Fruit fly (Drosophila melanogaster) whole organism, embryonic: ENCODE results near the gene CG9372.
A peak's percentile ranks its signal among the peaks of the same experiment; 100 is the strongest.

ENCODE experiments used
- Antp ChIP-seq: fragments of 200-800 bp; sonication (Bioruptor generic); optimal IDR thresholded peaks from 3 replicates; lab custom pipeline; 2016; ENCODE audit warnings: missing biosample characterization, missing genetic modification characterization
- B-H1 ChIP-seq: fragments of 200-800 bp; sonication (Bioruptor generic); IDR thresholded peaks from 3 replicates; pipeline ENCODE4 v1.3.6; 2022; ENCODE audit warnings: missing biosample characterization, missing genetic modification characterization
- Bteb2 ChIP-seq: fragments of 200-800 bp; sonication (Bioruptor generic); optimal IDR thresholded peaks from 2 replicates; lab custom pipeline; 2016; ENCODE audit warnings: missing biosample characterization, missing genetic modification characterization
- CG10209 ChIP-seq: fragments of 200-800 bp; sonication (Bioruptor generic); optimal IDR thresholded peaks from 3 replicates; lab custom pipeline; 2017; ENCODE audit warnings: missing biosample characterization, mild to moderate bottlenecking, missing genetic modification characterization, missing genetic modification reagents
- CG10366 ChIP-seq: fragments of 200-800 bp; sonication (Bioruptor generic); IDR thresholded peaks from 2 replicates; pipeline ENCODE4 v1.3.6; 2022; ENCODE audit warnings: missing biosample characterization, missing genetic modification characterization
- CG11456 ChIP-seq: fragments of 200-800 bp; sonication (Bioruptor generic); IDR thresholded peaks from 3 replicates; pipeline ENCODE4 v1.3.6; 2022; ENCODE audit warnings: missing biosample characterization, missing genetic modification characterization
- CG11695 ChIP-seq: fragments of 200-800 bp; sonication (Bioruptor generic); IDR thresholded peaks from 3 replicates; pipeline ENCODE4 v1.3.6; 2022; ENCODE audit warnings: missing biosample characterization, missing genetic modification characterization
- CG15073 ChIP-seq: fragments of 200-800 bp; sonication (Bioruptor generic); optimal IDR thresholded peaks from 2 replicates; lab custom pipeline; 2016; ENCODE audit warnings: missing biosample characterization, missing genetic modification characterization
- CG1529 ChIP-seq: fragments of 200-800 bp; sonication (Bioruptor generic); optimal IDR thresholded peaks from 3 replicates; lab custom pipeline; 2018; ENCODE audit warnings: missing biosample characterization, missing genetic modification characterization
- CG15479 ChIP-seq: fragments of 200-800 bp; sonication (Bioruptor generic); optimal IDR thresholded peaks from 3 replicates; lab custom pipeline; 2019; ENCODE audit warnings: missing biosample characterization, mild to moderate bottlenecking, missing genetic modification characterization, moderate library complexity
- CG17829 ChIP-seq: fragments of 200-800 bp; optimal IDR thresholded peaks from 2 replicates; lab custom pipeline; 2019; ENCODE audit warnings: missing biosample characterization, mild to moderate bottlenecking, missing genetic modification characterization, moderate library complexity
- CG18764 ChIP-seq: fragments of 200-800 bp; sonication (Bioruptor generic); optimal IDR thresholded peaks from 3 replicates; lab custom pipeline; 2016; ENCODE audit warnings: missing biosample characterization, missing genetic modification characterization
- CG2116 ChIP-seq: fragments of 200-800 bp; sonication (Bioruptor generic); optimal IDR thresholded peaks from 3 replicates; lab custom pipeline; 2018; ENCODE audit warnings: missing biosample characterization, mild to moderate bottlenecking, missing genetic modification characterization
- CG2202 ChIP-seq: fragments of 200-800 bp; sonication (Bioruptor generic); optimal IDR thresholded peaks from 2 replicates; lab custom pipeline; 2018; ENCODE audit warnings: missing biosample characterization, mild to moderate bottlenecking, missing genetic modification characterization
- CG3065 ChIP-seq: fragments of 200-800 bp; sonication (Bioruptor generic); optimal IDR thresholded peaks from 2 replicates; lab custom pipeline; 2016; ENCODE audit warnings: missing biosample characterization, missing genetic modification characterization
- CG31365 ChIP-seq: fragments of 200-800 bp; sonication (Bioruptor generic); optimal IDR thresholded peaks from 2 replicates; lab custom pipeline; 2018; ENCODE audit warnings: missing biosample characterization, mild to moderate bottlenecking, missing genetic modification characterization
- CG33213 ChIP-seq: fragments of 200-800 bp; sonication (Bioruptor generic); optimal IDR thresholded peaks from 3 replicates; lab custom pipeline; 2016; ENCODE audit warnings: missing biosample characterization, missing genetic modification characterization
- CG3407 ChIP-seq: fragments of 200-800 bp; sonication (Bioruptor generic); optimal IDR thresholded peaks from 2 replicates; lab custom pipeline; 2018; ENCODE audit warnings: missing biosample characterization, mild to moderate bottlenecking, missing genetic modification characterization
- CG4820 ChIP-seq: fragments of 200-800 bp; sonication (Bioruptor generic); optimal IDR thresholded peaks from 3 replicates; lab custom pipeline; 2016; ENCODE audit warnings: missing biosample characterization, missing genetic modification characterization
- CG4854 ChIP-seq: fragments of 200-800 bp; sonication (Bioruptor generic); optimal IDR thresholded peaks from 2 replicates; lab custom pipeline; 2016; ENCODE audit warnings: missing biosample characterization, missing genetic modification characterization, inconsistent platforms
- CG5180 ChIP-seq: fragments of 200-800 bp; sonication (Bioruptor generic); optimal IDR thresholded peaks from 3 replicates; lab custom pipeline; 2017; ENCODE audit warnings: missing biosample characterization, missing genetic modification characterization, mild to moderate bottlenecking, moderate library complexity, missing genetic modification reagents
- CG6654 ChIP-seq: fragments of 200-800 bp; sonication (Bioruptor generic); optimal IDR thresholded peaks from 2 replicates; lab custom pipeline; 2017; ENCODE audit warnings: missing biosample characterization, mild to moderate bottlenecking, missing genetic modification characterization
- CG8944 ChIP-seq: fragments of 200-800 bp; sonication (Bioruptor generic); optimal IDR thresholded peaks from 3 replicates; lab custom pipeline; 2016; ENCODE audit warnings: missing biosample characterization, missing genetic modification characterization
- CG9727 ChIP-seq: fragments of 200-800 bp; sonication (Bioruptor generic); optimal IDR thresholded peaks from 3 replicates; lab custom pipeline; 2017; ENCODE audit warnings: missing biosample characterization, mild to moderate bottlenecking, missing genetic modification characterization
- CG9797 ChIP-seq: fragments of 200-800 bp; sonication (Bioruptor generic); optimal IDR thresholded peaks from 3 replicates; lab custom pipeline; 2018; ENCODE audit warnings: missing biosample characterization, mild to moderate bottlenecking, missing genetic modification characterization
- CTCF ChIP-seq: fragments of 200-800 bp; sonication (Bioruptor generic); optimal IDR thresholded peaks from 2 replicates; lab custom pipeline; 2017; ENCODE audit warnings: missing biosample characterization, mild to moderate bottlenecking, missing genetic modification characterization, moderate library complexity
- Camta ChIP-seq: fragments of 200-800 bp; sonication (Bioruptor generic); optimal IDR thresholded peaks from 2 replicates; lab custom pipeline; 2016; ENCODE audit warnings: missing biosample characterization, missing genetic modification characterization
- Chrac-16 ChIP-seq: fragments of 200-800 bp; sonication (Bioruptor generic); optimal IDR thresholded peaks from 3 replicates; lab custom pipeline; 2016; ENCODE audit warnings: missing biosample characterization, missing genetic modification characterization
- Deaf1 ChIP-seq: fragments of 200-800 bp; optimal IDR thresholded peaks from 3 replicates; lab custom pipeline; 2019; ENCODE audit warnings: missing biosample characterization, mild to moderate bottlenecking, missing genetic modification characterization, moderate library complexity
- Dll ChIP-seq: fragments of 200-800 bp; sonication (Bioruptor generic); IDR thresholded peaks from 4 replicates; pipeline ENCODE4 v1.3.6; 2022; ENCODE audit warnings: missing biosample characterization, missing genetic modification characterization; ENCODE audit not compliant: partially characterized antibody
- HHEX ChIP-seq: fragments of 200-800 bp; sonication (Bioruptor generic); optimal IDR thresholded peaks from 3 replicates; lab custom pipeline; 2017; ENCODE audit warnings: missing biosample characterization, mild to moderate bottlenecking, missing genetic modification characterization, missing genetic modification reagents
- Hsf ChIP-seq: fragments of 200-800 bp; sonication (Bioruptor generic); optimal IDR thresholded peaks from 3 replicates; lab custom pipeline; 2016; ENCODE audit warnings: missing biosample characterization, missing genetic modification characterization
- Kr ChIP-seq: fragments of 200-800 bp; sonication (Bioruptor generic); optimal IDR thresholded peaks from 2 replicates; lab custom pipeline; 2017; ENCODE audit warnings: missing biosample characterization, mild to moderate bottlenecking, missing genetic modification characterization
- Lhr ChIP-seq: fragments of 200-800 bp; sonication (Bioruptor generic); optimal IDR thresholded peaks from 3 replicates; lab custom pipeline; 2017; ENCODE audit warnings: mild to moderate bottlenecking, missing biosample characterization, missing genetic modification reagents, missing genetic modification characterization
- Oaz ChIP-seq: fragments of 200-800 bp; sonication (Bioruptor generic); IDR thresholded peaks from 2 replicates; pipeline ENCODE4 v1.3.6; 2022; ENCODE audit warnings: missing biosample characterization, missing genetic modification characterization
- Taf1 ChIP-seq: fragments of 200-800 bp; sonication (Bioruptor generic); IDR thresholded peaks from 2 replicates; pipeline ENCODE4 v1.3.6; 2022; ENCODE audit warnings: missing biosample characterization, missing genetic modification characterization
- az2 ChIP-seq: fragments of 200-800 bp; sonication (Bioruptor generic); optimal IDR thresholded peaks from 3 replicates; lab custom pipeline; 2016; ENCODE audit warnings: missing biosample characterization, missing genetic modification characterization
- chn ChIP-seq: fragments of 200-800 bp; sonication (Bioruptor generic); optimal IDR thresholded peaks from 2 replicates; lab custom pipeline; 2016; ENCODE audit warnings: missing biosample characterization, missing genetic modification characterization
- ci ChIP-seq: fragments of 200-800 bp; sonication (Bioruptor generic); IDR thresholded peaks from 3 replicates; pipeline ENCODE4 v1.3.6; 2022; ENCODE audit warnings: missing biosample characterization, missing genetic modification characterization
- crp ChIP-seq, 2 experiments: fragments of 200-800 bp; sonication (Bioruptor generic); optimal IDR thresholded peaks; 2 replicates in 1 of 2; 3 replicates in 1 of 2; lab custom pipeline; 2017; ENCODE audit warnings: missing biosample characterization in 2 of 2, missing genetic modification characterization in 2 of 2, mild to moderate bottlenecking in 1 of 2, moderate library complexity in 1 of 2
- esg ChIP-seq: fragments of 200-800 bp; sonication (Bioruptor generic); conservative IDR thresholded peaks from 2 replicates; pipeline ENCODE4 v1.3.6; 2022; ENCODE audit warnings: missing biosample characterization, missing genetic modification characterization
- exex ChIP-seq: fragments of 200-800 bp; sonication (Bioruptor generic); optimal IDR thresholded peaks from 4 replicates; lab custom pipeline; 2018; ENCODE audit warnings: missing biosample characterization, mild to moderate bottlenecking, missing genetic modification characterization, moderate library complexity
- eyg ChIP-seq: fragments of 200-800 bp; sonication (Bioruptor generic); optimal IDR thresholded peaks from 3 replicates; lab custom pipeline; 2016; ENCODE audit warnings: missing biosample characterization, missing genetic modification characterization
- gfzf ChIP-seq: fragments of 200-800 bp; sonication (Bioruptor generic); optimal IDR thresholded peaks from 2 replicates; lab custom pipeline; 2016; ENCODE audit warnings: missing biosample characterization, mild to moderate bottlenecking, missing genetic modification characterization, moderate library complexity
- hbn ChIP-seq: fragments of 200-800 bp; sonication (Bioruptor generic); IDR thresholded peaks from 2 replicates; pipeline ENCODE4 v1.3.6; 2022; ENCODE audit warnings: missing biosample characterization, missing genetic modification characterization; ENCODE audit not compliant: partially characterized antibody
- hth ChIP-seq: fragments of >200 bp; optimal IDR thresholded peaks from 2 replicates; lab custom pipeline; 2017; ENCODE audit warnings: inconsistent platforms
- klu ChIP-seq: fragments of 200-800 bp; sonication (Bioruptor generic); IDR thresholded peaks from 2 replicates; pipeline ENCODE4 v1.3.6; 2022; ENCODE audit warnings: missing biosample characterization, missing genetic modification characterization
- onecut ChIP-seq: fragments of 200-800 bp; sonication (Bioruptor generic); IDR thresholded peaks from 2 replicates; pipeline ENCODE4 v1.3.6; 2022; ENCODE audit warnings: missing biosample characterization, missing genetic modification characterization
- rib ChIP-seq: fragments of 200-800 bp; sonication (Bioruptor generic); IDR thresholded peaks from 2 replicates; pipeline ENCODE4 v1.3.6; 2022; ENCODE audit warnings: missing biosample characterization, missing genetic modification characterization
- sob ChIP-seq: fragments of 200-800 bp; sonication (Bioruptor generic); IDR thresholded peaks from 2 replicates; pipeline ENCODE4 v1.3.6; 2022; ENCODE audit warnings: missing biosample characterization, missing genetic modification characterization
- usp ChIP-seq: fragments of >200 bp; optimal IDR thresholded peaks from 2 replicates; lab custom pipeline; 2017; ENCODE audit warnings: missing biosample characterization, missing genetic modification characterization
- wek ChIP-seq: fragments of 200-800 bp; sonication (Bioruptor generic); optimal IDR thresholded peaks from 3 replicates; lab custom pipeline; 2018; ENCODE audit warnings: missing biosample characterization, mild to moderate bottlenecking, missing genetic modification characterization, moderate library complexity
- yki ChIP-seq: fragments of >200 bp; optimal IDR thresholded peaks from 3 replicates; lab custom pipeline; 2018
- zen ChIP-seq: fragments of 200-800 bp; sonication (Bioruptor generic); optimal IDR thresholded peaks from 3 replicates; lab custom pipeline; 2018; ENCODE audit warnings: missing biosample characterization, mild to moderate bottlenecking, missing genetic modification characterization, moderate library complexity

CG9372 gene

dm6 chr3L:19630701-19631100 is 24.7 kb downstream of the CG9372 start (continued):
- TF ChIP-seq eyg (GFP tag; lab: Kevin White, UChicago) (no peak), CTCF (GFP tag; lab: Kevin White, UChicago) (no peak), wek (no peak), crp (GFP tag; optimal IDR thresholded peaks at IDR 0.05; lab: Kevin White, UChicago) (no peak), CG10366 (GFP tag; lab: Robert Waterston, UW) (no peak), chn (no peak), klu (GFP tag; lab: Robert Waterston, UW) (no peak), CG17829 (tag; lab: Kevin White, UChicago) (no peak), CG18764 (GFP tag; lab: Kevin White, UChicago) (no peak), ci (GFP tag; lab: Robert Waterston, UW) (no peak), CG2202 (tag; lab: Kevin White, UChicago) (no peak), rib (GFP tag; lab: Robert Waterston, UW) (peak; percentile 54), CG4854 (GFP tag; lab: Kevin White, UChicago) (no peak), CG8944 (GFP tag; lab: Kevin White, UChicago) (no peak), CG9727 (GFP tag; lab: Kevin White, UChicago) (peak; percentile 21), Taf1 (GFP tag; lab: Robert Waterston, UW) (no peak), Bteb2 (GFP tag; lab: Kevin White, UChicago) (no peak), CG4820 (GFP tag; lab: Kevin White, UChicago) (no peak), Dll (GFP tag; lab: Robert Waterston, UW) (no peak), CG33213 (GFP tag; lab: Kevin White, UChicago) (no peak), CG15479 (GFP tag; lab: Kevin White, UChicago) (peak; percentile 16), CG2116 (GFP tag; lab: Kevin White, UChicago) (no peak), Lhr (GFP tag; lab: Kevin White, UChicago) (no peak), CG15073 (no peak), gfzf (no peak), B-H1 (no peak), Antp (no peak), CG11456 (GFP tag; lab: Robert Waterston, UW) (no peak), sob (GFP tag; lab: Robert Waterston, UW) (peak; percentile 11; the same call in 1 of the 2 replicates), CG11695 (GFP tag; lab: Robert Waterston, UW) (no peak), CG5180 (no peak), hth (lab: Kevin White, UChicago) (no peak), Oaz (GFP tag; lab: Robert Waterston, UW) (no peak), CG10209 (no peak), Hsf (GFP tag; lab: Kevin White, UChicago) (no peak), CG31365 (tag; lab: Kevin White, UChicago) (no peak), Chrac-16 (GFP tag; lab: Kevin White, UChicago) (no peak), hbn (GFP tag; lab: Robert Waterston, UW) (no peak), Kr (GFP tag; lab: Kevin White, UChicago) (no peak), CG3407 (GFP tag; lab: Kevin White, UChicago) (no peak), Camta (no peak), az2 (GFP tag; lab: Kevin White, UChicago) (no peak), CG9797 (no peak), esg (GFP tag; lab: Robert Waterston, UW) (no peak), CG1529 (no peak), onecut (GFP tag; lab: Robert Waterston, UW) (no peak), usp (GFP tag; lab: Kevin White, UChicago) (no peak), Deaf1 (tag; lab: Kevin White, UChicago) (no peak), zen (no peak), exex (tag; lab: Kevin White, UChicago) (peak; percentile 72), yki (lab: Kevin White, UChicago) (no peak), CG3065 (GFP tag; lab: Kevin White, UChicago) (no peak), HHEX (GFP tag; lab: Kevin White, UChicago) (no peak), CG6654 (GFP tag; lab: Kevin White, UChicago) (no peak)
